Worm (Caenorhabditis elegans): ENCODE measurements around the gene T05G5.5.

DNA sequence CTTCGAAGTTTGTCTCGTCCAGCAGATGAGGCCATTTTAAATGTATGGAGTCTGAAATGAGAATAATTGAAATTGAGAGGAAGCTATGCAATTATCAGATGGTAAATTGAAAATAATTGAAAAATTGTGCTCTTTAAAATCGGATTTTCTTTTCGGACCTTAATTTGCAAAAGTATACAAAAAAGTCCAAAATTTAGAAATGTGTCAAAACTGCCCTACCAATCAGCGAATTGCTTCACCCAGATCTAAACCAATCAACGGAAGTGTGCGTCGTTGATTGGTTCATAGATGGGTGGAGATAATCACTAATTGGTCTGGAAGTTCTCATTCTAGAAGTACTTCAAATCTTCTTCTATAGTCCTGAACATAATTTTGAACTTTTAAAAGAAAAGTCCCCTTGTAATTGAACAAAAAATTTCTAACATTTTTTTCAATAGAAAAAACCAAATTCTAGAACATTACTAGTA, 38.4 kb upstream of the T05G5.5 start, which contains the start of gene R10E11.5:
- TF ChIP-seq ama-1 (optimal IDR thresholded peaks at IDR 0.05) (no peak), ama-1 (GFP tag; optimal IDR thresholded peaks at IDR 0.05) (no peak), cebp-1 (GFP tag; IDR thresholded peaks at IDR 0.05) (no peak), cebp-1 (tag; optimal IDR thresholded peaks at IDR 0.05) (no peak), ceh-91 (GFP tag; IDR thresholded peaks at IDR 0.05) (no peak), madf-8 (GFP tag; conservative IDR thresholded peaks at IDR 0.05) (no peak), sea-2 (GFP tag; IDR thresholded peaks at IDR 0.05) (no peak), efl-1 (GFP tag; optimal IDR thresholded peaks at IDR 0.05) (no peak)
